Fruit fly (Drosophila melanogaster) whole organism, pupa: Measurements from ENCODE around the gene NijA.

Source experiments
- CG10348 ChIP-seq: fragments of 200-800 bp; sonication (Bioruptor generic); IDR thresholded peaks from 2 replicates; pipeline ENCODE4 v1.3.6; 2022; ENCODE audit warnings: missing biosample characterization, missing genetic modification characterization
- CG12605 ChIP-seq: fragments of 200-800 bp; sonication (Bioruptor generic); IDR thresholded peaks from 2 replicates; pipeline ENCODE4 v1.3.6; 2022; ENCODE audit warnings: missing biosample characterization, missing genetic modification characterization
- CG13204 ChIP-seq: fragments of 200-800 bp; sonication (Bioruptor generic); optimal IDR thresholded peaks from 2 replicates; lab custom pipeline; 2018; ENCODE audit warnings: missing biosample characterization, mild to moderate bottlenecking, missing genetic modification characterization, moderate library complexity
- CG14655 ChIP-seq: fragments of 200-800 bp; sonication (Bioruptor generic); optimal IDR thresholded peaks from 3 replicates; lab custom pipeline; 2017; ENCODE audit warnings: mild to moderate bottlenecking, missing biosample characterization, missing genetic modification reagents, missing genetic modification characterization
- CG15710 ChIP-seq: fragments of 200-800 bp; sonication (Bioruptor generic); optimal IDR thresholded peaks from 2 replicates; lab custom pipeline; 2018; ENCODE audit warnings: missing biosample characterization, mild to moderate bottlenecking, missing genetic modification characterization, moderate library complexity
- CG17806 ChIP-seq: fragments of 200-800 bp; sonication (Bioruptor generic); optimal IDR thresholded peaks from 2 replicates; lab custom pipeline; 2018; ENCODE audit warnings: missing biosample characterization, mild to moderate bottlenecking, missing genetic modification characterization, moderate library complexity
- CG32121 ChIP-seq: fragments of 200-800 bp; sonication (Bioruptor generic); IDR thresholded peaks from 2 replicates; pipeline ENCODE4 v1.3.6; 2022; ENCODE audit warnings: missing biosample characterization, missing genetic modification characterization
- CG34367 ChIP-seq: fragments of 200-800 bp; sonication (Bioruptor generic); optimal IDR thresholded peaks from 2 replicates; lab custom pipeline; 2018; ENCODE audit warnings: missing biosample characterization, mild to moderate bottlenecking, missing genetic modification characterization
- CG4496 ChIP-seq: fragments of 200-800 bp; sonication (Bioruptor generic); IDR thresholded peaks from 3 replicates; pipeline ENCODE4 v1.3.6; 2022; ENCODE audit warnings: missing biosample characterization, missing genetic modification characterization
- CG8159 ChIP-seq: fragments of 200-800 bp; sonication (Bioruptor generic); optimal IDR thresholded peaks from 3 replicates; lab custom pipeline; 2018; ENCODE audit warnings: missing biosample characterization, mild to moderate bottlenecking, missing genetic modification characterization, moderate library complexity
- CG8301 ChIP-seq: fragments of 200-800 bp; sonication (Bioruptor generic); optimal IDR thresholded peaks from 2 replicates; lab custom pipeline; 2018; ENCODE audit warnings: missing biosample characterization, mild to moderate bottlenecking, missing genetic modification characterization
- CG9948 ChIP-seq: fragments of 200-800 bp; sonication (Bioruptor generic); optimal IDR thresholded peaks from 2 replicates; lab custom pipeline; 2018; ENCODE audit warnings: missing biosample characterization, mild to moderate bottlenecking, missing genetic modification characterization, moderate library complexity
- D1 ChIP-seq: fragments of 200-800 bp; sonication (Bioruptor generic); optimal IDR thresholded peaks from 2 replicates; lab custom pipeline; 2018; ENCODE audit warnings: missing biosample characterization, mild to moderate bottlenecking, missing genetic modification characterization, moderate library complexity
- EcR ChIP-seq: fragments of 200-800 bp; sonication (Bioruptor generic); optimal IDR thresholded peaks from 3 replicates; lab custom pipeline; 2019; ENCODE audit warnings: missing biosample characterization, missing genetic modification characterization, mild to moderate bottlenecking, moderate library complexity, missing genetic modification reagents
- Ets98B ChIP-seq: fragments of 200-800 bp; sonication (Bioruptor generic); IDR thresholded peaks from 2 replicates; pipeline ENCODE4 v1.3.6; 2022; ENCODE audit warnings: missing biosample characterization, missing genetic modification characterization
- Pif1A ChIP-seq: fragments of 200-800 bp; sonication (Bioruptor generic); optimal IDR thresholded peaks from 3 replicates; lab custom pipeline; 2016; ENCODE audit warnings: missing biosample characterization, missing genetic modification characterization
- Pif1B ChIP-seq: fragments of 200-800 bp; sonication (Bioruptor generic); optimal IDR thresholded peaks from 3 replicates; lab custom pipeline; 2016; ENCODE audit warnings: missing biosample characterization, missing genetic modification characterization
- Snoo ChIP-seq: fragments of 200-800 bp; sonication (Bioruptor generic); optimal IDR thresholded peaks from 3 replicates; lab custom pipeline; 2017; ENCODE audit warnings: missing biosample characterization, mild to moderate bottlenecking, missing genetic modification characterization, inconsistent platforms
- fd96Ca ChIP-seq: fragments of 200-800 bp; sonication (Bioruptor generic); IDR thresholded peaks from 3 replicates; pipeline ENCODE4 v1.3.6; 2022; ENCODE audit warnings: missing biosample characterization, missing genetic modification characterization
- gl ChIP-seq: fragments of 200-800 bp; sonication (Bioruptor generic); optimal IDR thresholded peaks from 2 replicates; lab custom pipeline; 2018; ENCODE audit warnings: missing biosample characterization, mild to moderate bottlenecking, missing genetic modification characterization
- rn ChIP-seq: fragments of 200-800 bp; sonication (Bioruptor generic); IDR thresholded peaks from 2 replicates; pipeline ENCODE4 v1.3.6; 2022; ENCODE audit warnings: missing biosample characterization, missing genetic modification characterization

The NijA gene

DNA sequence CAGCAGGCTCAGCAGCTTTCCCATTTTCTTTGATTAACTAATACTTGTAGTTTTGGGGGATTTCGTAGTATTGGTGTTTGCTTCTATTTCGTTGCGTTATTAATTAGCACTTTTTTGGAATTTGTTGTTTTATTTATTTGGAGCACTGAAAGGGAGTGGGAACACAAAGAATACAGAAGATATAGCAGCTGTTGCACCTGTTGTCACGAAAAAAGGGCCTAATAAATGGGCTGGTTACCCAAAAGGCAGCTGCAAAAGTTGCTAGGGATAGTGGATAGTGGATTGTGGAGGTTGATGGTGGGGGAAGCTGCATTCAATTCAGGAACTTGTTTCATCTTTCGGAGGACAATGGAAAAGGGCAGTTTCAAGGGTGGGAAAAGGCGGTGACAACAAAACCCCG lies 37.2 kb downstream of the NijA start:
- no peak for TF ChIP-seq Pif1B (GFP tag; lab: Kevin White, UChicago)
- TF ChIP-seq Snoo (tag; lab: Kevin White, UChicago), result no peak
- TF ChIP-seq CG32121 (GFP tag; lab: Robert Waterston, UW), result no peak
- TF ChIP-seq CG12605 (GFP tag; lab: Robert Waterston, UW), result no peak
- TF ChIP-seq CG8159 (tag; lab: Kevin White, UChicago), result no peak

DNA sequence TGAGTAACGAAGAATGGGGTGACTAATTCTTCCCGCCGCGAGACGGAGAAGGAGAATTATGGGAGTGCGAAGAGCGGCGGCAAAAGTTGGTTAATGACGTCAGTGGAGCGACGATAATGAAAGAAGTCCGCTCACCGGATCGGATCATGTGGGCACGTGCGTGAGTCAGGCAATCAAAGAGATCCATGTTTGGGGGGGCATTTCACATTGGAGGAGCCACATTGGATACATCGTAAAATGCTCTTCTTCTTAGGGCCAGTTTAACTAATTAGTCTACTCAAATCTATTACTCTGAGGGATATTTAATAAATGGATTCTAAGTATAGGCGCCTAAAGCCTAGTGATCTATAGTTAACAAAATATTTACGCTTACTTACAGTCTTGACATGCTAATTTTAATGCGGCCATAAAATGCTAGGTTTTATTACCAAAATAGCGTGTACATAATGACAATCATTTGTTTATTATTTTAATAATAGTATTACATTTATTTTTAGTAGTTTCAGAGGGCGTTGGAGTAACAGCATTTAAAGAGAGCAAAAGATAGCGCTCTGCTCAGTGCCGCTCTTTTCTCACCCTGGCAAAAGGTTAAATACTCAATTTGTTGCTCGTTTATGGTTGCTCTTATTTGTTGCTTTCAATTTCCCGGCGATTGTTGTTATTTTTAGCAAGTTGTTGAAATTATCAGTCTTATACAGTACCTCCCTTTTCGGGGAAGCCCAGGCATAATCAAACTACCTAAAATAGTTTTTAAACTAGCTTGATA lies 38.1 kb downstream of the NijA start:
- TF ChIP-seq CG14655, result no peak
- TF ChIP-seq CG17806 (tag; lab: Kevin White, UChicago), result no peak
- TF ChIP-seq CG4496 (GFP tag; lab: Robert Waterston, UW), result no peak
- no peak for TF ChIP-seq CG15710 (tag; lab: Kevin White, UChicago)
- TF ChIP-seq D1, result no peak
- TF ChIP-seq Pif1B (GFP tag; lab: Kevin White, UChicago), result no peak
- TF ChIP-seq CG32121 (GFP tag; lab: Robert Waterston, UW), result no peak
- no peak for TF ChIP-seq CG8301 (tag; lab: Kevin White, UChicago)
- TF ChIP-seq gl (tag; lab: Kevin White, UChicago), result no peak

DNA sequence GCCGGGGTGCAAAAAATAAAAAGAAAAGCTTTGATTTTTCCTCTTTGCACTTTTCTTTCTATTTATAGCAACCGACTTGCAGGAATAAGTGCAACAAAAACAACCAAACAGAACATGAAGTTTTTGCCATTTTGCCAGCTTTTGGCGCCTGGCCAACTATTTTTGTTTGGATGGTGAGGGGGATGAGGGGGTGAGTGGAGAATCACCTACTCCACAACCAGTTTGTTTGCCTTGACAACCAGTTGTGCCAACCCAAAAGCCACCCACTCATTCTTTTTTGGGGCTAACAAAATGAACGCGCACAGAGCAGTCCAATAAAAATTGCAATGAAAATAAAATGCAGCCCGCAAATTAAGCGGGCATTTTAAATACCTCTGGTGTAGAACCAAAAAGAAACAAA lies 39.4 kb downstream of the NijA start:
- TF ChIP-seq Snoo (tag; lab: Kevin White, UChicago), result no peak
- TF ChIP-seq CG4496 (GFP tag; lab: Robert Waterston, UW), result 0 out of 3 replicates have a peak, but pooled peaks have one; percentile 7
- TF ChIP-seq CG12605 (GFP tag; lab: Robert Waterston, UW), result peak; percentile 16; the same call in 1 of the 2 replicates
- TF ChIP-seq CG14655, result no peak
- TF ChIP-seq CG9948 (tag; lab: Kevin White, UChicago), result no peak
- TF ChIP-seq Ets98B (GFP tag; lab: Robert Waterston, UW), result peak; percentile 5; the same call in 1 of the 2 replicates
- no peak for TF ChIP-seq fd96Ca (GFP tag; lab: Robert Waterston, UW)
- peak; percentile 39; the same call in 1 of the 2 replicates for TF ChIP-seq CG32121 (GFP tag; lab: Robert Waterston, UW)

DNA sequence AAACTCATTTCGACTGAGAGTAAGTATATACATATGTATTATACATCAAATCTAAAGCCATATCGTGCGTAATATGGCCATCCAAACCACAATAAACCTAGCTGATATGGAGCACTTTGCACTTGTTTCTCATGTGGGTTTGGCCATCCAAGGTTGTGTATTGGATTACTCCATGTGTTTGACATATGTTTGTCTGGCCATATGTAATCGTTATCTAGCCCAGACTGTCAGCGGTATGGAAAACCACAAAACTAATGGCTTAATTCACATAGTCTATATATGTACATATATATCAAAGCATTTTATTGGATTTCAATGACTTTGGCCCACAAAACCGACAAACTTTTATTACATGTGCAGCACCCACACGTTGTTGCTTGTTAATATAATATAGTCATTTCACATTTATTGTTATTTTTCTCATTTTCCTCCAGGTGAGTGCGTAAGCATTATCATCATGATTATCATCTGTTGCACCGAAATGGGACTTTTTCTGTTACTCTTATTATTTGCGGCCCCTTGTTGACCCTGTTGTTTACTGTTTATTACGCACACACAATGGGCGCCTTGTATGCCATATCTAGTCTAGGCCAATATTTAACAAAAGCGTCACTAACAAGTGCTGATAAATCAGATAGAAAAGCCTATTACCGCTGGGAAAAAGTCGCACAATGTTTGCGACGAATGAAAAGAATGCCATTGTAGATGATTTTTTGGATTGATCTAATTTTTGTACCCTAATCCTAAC lies 40.1 kb downstream of the NijA start:
- TF ChIP-seq CG4496 (GFP tag; lab: Robert Waterston, UW) (peak; percentile 48; the same call in 1 of the 3 replicates), CG34367 (tag; lab: Kevin White, UChicago) (peak; percentile 43), CG8159 (tag; lab: Kevin White, UChicago) (peak; percentile 22), Snoo (tag; lab: Kevin White, UChicago) (peak; percentile 36), D1 (no peak), Ets98B (GFP tag; lab: Robert Waterston, UW) (peak; percentile 50), CG13204 (peak; percentile 20), CG17806 (tag; lab: Kevin White, UChicago) (peak; percentile 16), rn (GFP tag; lab: Robert Waterston, UW) (no peak), CG15710 (tag; lab: Kevin White, UChicago) (peak; percentile 26), CG9948 (tag; lab: Kevin White, UChicago) (no peak), gl (tag; lab: Kevin White, UChicago) (peak; percentile 71), CG8301 (tag; lab: Kevin White, UChicago) (no peak), CG32121 (GFP tag; lab: Robert Waterston, UW) (peak; percentile 15; the same call in 1 of the 2 replicates), Pif1A (GFP tag; lab: Kevin White, UChicago) (peak; percentile 71), CG12605 (GFP tag; lab: Robert Waterston, UW) (no peak), fd96Ca (GFP tag; lab: Robert Waterston, UW) (0 out of 3 replicates have a peak, but pooled peaks have one; percentile 40), EcR (no peak), CG10348 (no peak), CG14655 (peak; percentile 44), Pif1B (GFP tag; lab: Kevin White, UChicago) (peak; percentile 71)

DNA sequence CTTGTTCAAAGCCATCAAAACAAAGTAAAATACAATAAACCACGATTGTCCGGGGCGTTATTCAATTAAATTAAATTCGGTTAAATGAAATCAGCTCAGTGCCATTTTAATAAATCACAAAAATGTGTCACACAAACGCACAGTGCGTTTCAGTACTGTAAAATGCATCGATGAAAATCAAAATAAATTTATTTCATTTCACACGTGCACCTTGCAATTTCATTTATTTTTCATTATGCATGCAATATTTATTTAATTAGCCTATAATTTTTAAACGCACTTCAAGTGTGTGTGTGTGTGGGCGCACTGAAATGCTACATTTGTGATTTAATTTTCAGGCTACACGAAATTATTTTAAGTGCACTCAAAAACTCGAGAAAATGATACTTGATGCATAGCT lies 42.2 kb downstream of the NijA start:
- TF ChIP-seq rn (GFP tag; lab: Robert Waterston, UW) (no peak), CG8301 (tag; lab: Kevin White, UChicago) (no peak), CG32121 (GFP tag; lab: Robert Waterston, UW) (no peak), Pif1B (GFP tag; lab: Kevin White, UChicago) (no peak), Snoo (tag; lab: Kevin White, UChicago) (no peak), CG10348 (no peak), CG17806 (tag; lab: Kevin White, UChicago) (no peak), CG34367 (tag; lab: Kevin White, UChicago) (no peak)

DNA sequence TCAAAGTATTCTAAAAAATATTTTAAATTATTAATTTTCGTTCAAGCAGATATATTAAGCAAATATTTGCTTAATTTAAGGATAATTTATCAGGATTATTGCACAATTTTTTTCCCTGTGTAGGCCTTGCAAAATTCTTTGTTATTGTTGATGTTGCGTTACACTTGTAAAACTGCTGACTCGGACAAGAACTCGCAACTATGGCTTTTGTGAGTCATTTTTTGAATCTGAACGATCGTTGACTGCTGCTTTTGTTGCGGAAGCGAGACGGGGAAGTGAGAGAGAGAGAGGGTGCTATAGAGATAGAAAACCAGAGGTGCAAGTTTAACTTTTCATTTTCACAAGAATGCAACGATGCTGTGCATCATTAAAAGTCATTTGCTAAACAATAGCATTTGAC lies 44.2 kb downstream of the NijA start:
- TF ChIP-seq EcR (peak; percentile 48), CG15710 (tag; lab: Kevin White, UChicago) (no peak), CG8159 (tag; lab: Kevin White, UChicago) (peak; percentile 16)
- TF ChIP-seq, all 21 proteins: peak for 2
